Worm (Caenorhabditis elegans) whole organism, late embryonic: ENCODE data around the gene tbce-1.

ENCODE experiments used
- ama-1 ChIP-seq: fragments of 150-350 bp; optimal IDR thresholded peaks from 2 replicates; lab custom pipeline; 2014
- ceh-14 ChIP-seq: sonication (generic microtip); optimal IDR thresholded peaks from 2 replicates; lab custom pipeline; 2016; ENCODE audit warnings: missing genotype, missing genetic modification characterization, missing compliant biosample characterization
- tbx-2 ChIP-seq: sonication (generic microtip); optimal IDR thresholded peaks from 2 replicates; lab custom pipeline; 2016; ENCODE audit warnings: missing genetic modification characterization, missing compliant biosample characterization

DNA sequence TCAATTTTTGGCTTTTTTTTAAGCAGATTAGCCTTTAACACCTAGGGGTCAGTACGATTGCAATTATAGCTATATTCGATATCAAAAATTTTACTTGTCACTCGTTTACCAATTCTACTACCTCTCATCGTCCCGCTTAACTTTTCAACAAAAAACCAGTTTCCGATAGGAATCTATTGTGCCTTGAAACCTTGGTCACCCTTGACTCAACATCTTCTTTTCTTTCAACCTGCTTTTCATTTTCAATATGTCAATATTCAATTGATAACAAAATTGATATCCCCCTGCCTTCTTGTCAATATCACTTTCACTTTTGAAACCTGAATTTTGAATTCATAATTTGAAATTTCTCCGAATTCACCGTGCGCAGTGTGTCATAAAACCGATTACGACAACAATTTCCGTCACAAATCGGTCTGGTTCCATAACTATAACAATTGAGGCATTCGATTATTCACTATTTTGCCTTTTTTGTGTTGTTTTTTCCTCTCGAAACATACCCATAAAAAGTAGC lies 8.2 kb downstream of the tbce-1 start:
- TF ChIP-seq ceh-14, result no peak
- TF ChIP-seq tbx-2 (tag; lab: Kevin White, UChicago), result no peak
- TF ChIP-seq ama-1 (lab: Kevin White, UChicago), result no peak
